Worm (Caenorhabditis elegans) whole organism, L4 larva: Measurements from ENCODE around the gene srw-140.

Experiments used
- ama-1 ChIP-seq: fragments of 150-350 bp; optimal IDR thresholded peaks from 2 replicates; lab custom pipeline; 2014; ENCODE audit warnings: inconsistent platforms, mixed read lengths
- dmd-8 ChIP-seq: fragments of 200-800 bp; sonication (Bioruptor generic); IDR thresholded peaks from 2 replicates; pipeline ENCODE4 v1.3.6; 2022; ENCODE audit warnings: missing genetic modification characterization, missing compliant biosample characterization
- fkh-10 ChIP-seq: fragments of 150-350 bp; optimal IDR thresholded peaks from 2 replicates; lab custom pipeline; 2014; ENCODE audit warnings: missing biosample characterization, missing genetic modification reagents, missing genetic modification characterization
- hlh-30 ChIP-seq: sonication (generic microtip); optimal IDR thresholded peaks from 2 replicates; lab custom pipeline; 2017; ENCODE audit warnings: antibody characterized with exemption, mild to moderate bottlenecking, missing genetic modification characterization, missing compliant biosample characterization; ENCODE audit not compliant: insufficient read depth
- lsy-2 ChIP-seq, 2 experiments: fragments of 150-350 bp in 1 of 2; sonication (generic microtip) in 1 of 2; optimal IDR thresholded peaks; 2 replicates each; lab custom pipeline; 2014 to 2017; ENCODE audit warnings: missing biosample characterization in 2 of 2, missing genetic modification characterization in 2 of 2
- madf-9 ChIP-seq: fragments of 200-800 bp; sonication (Bioruptor generic); conservative IDR thresholded peaks from 2 replicates; pipeline ENCODE4 v1.3.6; 2022; ENCODE audit warnings: missing genetic modification reagents, missing genetic modification characterization, missing compliant biosample characterization
- rbr-2 ChIP-seq: sonication (generic microtip); optimal IDR thresholded peaks from 2 replicates; lab custom pipeline; 2016; ENCODE audit warnings: missing genotype, missing genetic modification characterization, missing compliant biosample characterization
- snpc-4 ChIP-seq: fragments of 150-350 bp; optimal IDR thresholded peaks from 2 replicates; lab custom pipeline; 2014; ENCODE audit warnings: missing biosample characterization, missing genetic modification characterization
- unc-130 ChIP-seq: sonication (generic microtip); optimal IDR thresholded peaks from 2 replicates; lab custom pipeline; 2016; ENCODE audit warnings: missing genetic modification reagents, missing genetic modification characterization, missing compliant biosample characterization
- zfp-3 ChIP-seq: fragments of 200-800 bp; sonication (Bioruptor generic); conservative IDR thresholded peaks from 2 replicates; pipeline ENCODE4 v1.3.6; 2022; ENCODE audit warnings: missing genetic modification reagents, missing genetic modification characterization, missing compliant biosample characterization

DNA sequence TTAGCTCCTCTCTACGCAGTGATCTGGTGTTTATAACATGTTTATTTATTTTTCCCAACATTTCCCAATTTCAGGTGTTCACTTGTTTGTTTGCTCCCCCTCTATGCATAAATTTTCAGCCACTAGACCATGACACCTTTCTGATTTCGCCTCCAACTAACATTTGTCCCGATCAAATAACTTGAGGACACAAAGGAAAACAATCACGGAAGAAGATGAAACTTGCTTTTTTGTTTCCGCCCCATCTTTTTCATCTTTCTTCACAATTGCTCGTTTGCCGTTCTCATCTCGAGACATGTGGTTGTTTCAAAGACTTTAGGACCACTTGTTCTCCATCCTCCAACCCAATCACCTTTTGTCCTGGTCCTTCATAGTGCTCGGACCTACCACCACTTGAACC, 38.7 kb upstream of the srw-140 start, which contains the start of gene F14F9.5:
- no peak for TF ChIP-seq rbr-2 (tag; lab: Kevin White, UChicago)
- TF ChIP-seq lsy-2 (tag; optimal IDR thresholded peaks at IDR 0.05; lab: Kevin White, UChicago) = no peak
- no peak for TF ChIP-seq ama-1 (lab: Kevin White, UChicago)
- no peak for TF ChIP-seq hlh-30 (tag; lab: Kevin White, UChicago)
- TF ChIP-seq unc-130 (GFP tag; lab: Kevin White, UChicago) = no peak
- no peak for TF ChIP-seq madf-9 (GFP tag; lab: Robert Waterston, UW)
- no peak for TF ChIP-seq fkh-10 (GFP tag; lab: Kevin White, UChicago)
- TF ChIP-seq dmd-8 (GFP tag; lab: Robert Waterston, UW) = no peak
- TF ChIP-seq snpc-4 (tag; lab: Kevin White, UChicago) = no peak
- no peak for TF ChIP-seq zfp-3 (GFP tag; lab: Robert Waterston, UW)
